Worm (Caenorhabditis elegans) whole organism, L4/young adult: ENCODE results near the gene npr-25.

ENCODE experiments used
- W03F9.2 ChIP-seq: fragments of 150-350 bp; optimal IDR thresholded peaks from 2 replicates; lab custom pipeline; 2014; ENCODE audit warnings: missing biosample characterization, missing genetic modification characterization
- dao-5 ChIP-seq: sonication (generic microtip); optimal IDR thresholded peaks from 2 replicates; lab custom pipeline; 2016; ENCODE audit warnings: missing genotype, missing genetic modification characterization, moderate library complexity, missing compliant biosample characterization
- him-1 ChIP-seq: sonication (generic microtip); optimal IDR thresholded peaks from 2 replicates; lab custom pipeline; 2016; ENCODE audit warnings: missing genotype, missing genetic modification reagents, missing genetic modification characterization, missing compliant biosample characterization

- TF ChIP-seq W03F9.2, result no peak
- no peak for TF ChIP-seq him-1
- no peak for TF ChIP-seq dao-5 (tag; lab: Kevin White, UChicago)
These were observed 50.1 kb downstream of the npr-25 start, which contains the start of gene srh-46 for ce11 chrV:11302698-11303097.
